Worm (Caenorhabditis elegans) whole organism, mixed stage, embryonic: Measurements from ENCODE around the gene col-87.

ENCODE experiments used
- blmp-1 ChIP-seq: fragments of 150-350 bp; optimal IDR thresholded peaks from 2 replicates; lab custom pipeline; 2014; ENCODE audit warnings: missing biosample characterization, missing genetic modification characterization
- ceh-43 ChIP-seq: fragments of 200-800 bp; sonication (Bioruptor generic); optimal IDR thresholded peaks from 2 replicates; lab custom pipeline; 2018; ENCODE audit warnings: mild to moderate bottlenecking, missing genetic modification characterization, moderate library complexity, missing compliant biosample characterization
- nhr-2 ChIP-seq: fragments of 150-350 bp; optimal IDR thresholded peaks from 2 replicates; lab custom pipeline; 2014; ENCODE audit warnings: missing biosample characterization, missing genetic modification characterization
- pha-4 ChIP-seq: fragments of 150-350 bp; optimal IDR thresholded peaks from 2 replicates; lab custom pipeline; 2018; ENCODE audit warnings: missing biosample characterization, missing genetic modification reagents, missing genetic modification characterization

DNA sequence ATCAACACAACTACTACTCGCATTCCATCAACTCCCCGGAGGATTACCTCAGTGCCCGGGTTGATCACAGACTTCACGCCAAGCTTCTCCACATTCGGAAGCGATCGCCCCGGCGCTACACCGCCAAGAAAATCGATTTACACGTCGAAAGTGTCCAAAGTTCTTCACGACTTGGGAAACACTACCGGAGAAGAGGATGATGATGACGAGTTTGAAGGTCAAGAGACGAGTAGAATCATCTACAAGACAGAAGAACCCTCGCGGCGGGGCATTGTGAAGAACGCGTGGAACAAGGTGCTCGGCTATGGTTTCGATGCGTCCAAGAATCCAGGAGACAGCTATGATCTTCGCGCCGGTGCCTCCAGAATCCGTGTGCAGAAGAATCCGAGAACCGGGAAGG is 30.4 kb downstream of the col-87 start:
- no peak for TF ChIP-seq ceh-43 (GFP tag; lab: Kevin White, UChicago)
- TF ChIP-seq nhr-2 = no peak
- no peak for TF ChIP-seq blmp-1 (tag; lab: Kevin White, UChicago)
- TF ChIP-seq pha-4 = no peak
